Worm (Caenorhabditis elegans): ENCODE results near the gene spe-6.

DNA sequence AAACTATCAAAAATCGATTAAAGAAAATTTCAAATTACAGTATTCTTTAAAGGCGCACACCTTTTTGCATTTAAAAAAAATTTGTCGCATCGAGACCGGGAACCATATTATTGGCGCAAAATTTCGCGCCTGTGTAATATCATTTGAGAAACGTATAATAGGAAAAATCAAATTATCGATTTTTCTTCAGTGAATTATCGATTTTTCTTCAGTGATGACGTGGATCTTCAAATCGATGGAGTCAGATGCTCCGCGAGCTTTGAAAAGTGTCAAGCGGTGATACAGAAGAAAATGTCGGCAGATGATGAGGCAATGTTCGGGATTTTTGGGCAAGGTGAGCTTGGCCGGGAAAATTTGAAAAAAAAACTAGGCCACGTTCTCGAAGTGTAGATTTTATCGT is 30.2 kb downstream of the spe-6 start:
- TF ChIP-seq jun-1 (tag; optimal IDR thresholded peaks at IDR 0.05): no peak
- no peak for TF ChIP-seq Y5F2A.4 (GFP tag; optimal IDR thresholded peaks at IDR 0.05)
- TF ChIP-seq ces-1 (GFP tag; optimal IDR thresholded peaks at IDR 0.05): no peak
- no peak for TF ChIP-seq unc-62 (GFP tag; optimal IDR thresholded peaks at IDR 0.05 in 1 of 2)
- TF ChIP-seq unc-62 (tag; optimal IDR thresholded peaks at IDR 0.05): no peak
- no peak for TF ChIP-seq R02D3.7 (tag; optimal IDR thresholded peaks at IDR 0.05)
- TF ChIP-seq mdl-1 (tag; optimal IDR thresholded peaks at IDR 0.05): no peak
- no peak for TF ChIP-seq hlh-11 (tag; optimal IDR thresholded peaks at IDR 0.05)
